Worm (Caenorhabditis elegans): Measurements from ENCODE around the gene F02C9.1.

Gene F02C9.1

ce11 chrV:3156786-3157185, 18.3 kb downstream of the F02C9.1 start, which contains the start of gene exh-1:
TSS of gene exh-1 (plus strand) at chrV:3157086.
- TF ChIP-seq eyg-1 (tag; optimal IDR thresholded peaks at IDR 0.05) (no peak), unc-3 (GFP tag; conservative IDR thresholded peaks at IDR 0.05) (no peak), unc-3 (tag; optimal IDR thresholded peaks at IDR 0.05) (no peak)

- TF ChIP-seq ceh-2 (tag; optimal IDR thresholded peaks at IDR 0.05) (no peak), nfya-1 (tag; optimal IDR thresholded peaks at IDR 0.05) (no peak), ttx-3 (tag; optimal IDR thresholded peaks at IDR 0.05) (no peak), K09A11.1 (tag; optimal IDR thresholded peaks at IDR 0.05; ENCODE audit: insufficient read depth) (no peak), syd-9 (tag; optimal IDR thresholded peaks at IDR 0.05) (no peak), ceh-24 (tag; optimal IDR thresholded peaks at IDR 0.05) (no peak), pag-3 (tag; optimal IDR thresholded peaks at IDR 0.05; ENCODE audit: borderline replicate concordance) (no peak), lim-6 (tag; optimal IDR thresholded peaks at IDR 0.05) (no peak), pqm-1 (tag; optimal IDR thresholded peaks at IDR 0.05) (no peak), npax-4 (tag; optimal IDR thresholded peaks at IDR 0.05) (no peak), fkh-6 (tag; optimal IDR thresholded peaks at IDR 0.05) (no peak), hlh-30 (tag; optimal IDR thresholded peaks at IDR 0.05; ENCODE audit: insufficient read depth) (no peak), sox-2 (GFP tag; IDR thresholded peaks at IDR 0.05) (no peak), unc-42 (tag; optimal IDR thresholded peaks at IDR 0.05) (no peak)
Measured at ce11 chrV:3158379-3158778, 19.9 kb downstream of the F02C9.1 start.

DNA sequence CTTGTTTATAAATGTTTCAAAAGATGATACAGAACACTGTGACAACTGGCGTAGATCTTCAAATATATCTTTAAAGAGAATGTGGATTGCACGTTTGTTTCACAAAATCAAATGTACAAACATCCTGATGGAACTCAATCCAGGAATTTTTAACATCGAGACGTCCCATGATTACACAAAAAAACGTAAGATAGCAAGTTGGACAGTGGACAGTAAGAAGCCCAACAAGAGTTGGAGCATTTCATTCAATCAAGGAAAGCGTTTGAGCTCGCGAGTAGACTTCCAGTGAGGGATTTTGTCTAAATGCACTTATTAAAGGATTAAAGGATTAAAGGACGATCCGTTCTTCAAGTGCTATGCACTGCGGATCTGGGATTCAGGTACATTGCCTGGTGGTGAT, 20.7 kb downstream of the F02C9.1 start, which contains the start of gene C36C5.12:
Gene C36C5.12 (minus strand): TSS at position 101 of the 400 bp plus-strand sequence.
- no peak for TF ChIP-seq ama-1 (optimal IDR thresholded peaks at IDR 0.05)
- TF ChIP-seq dmd-4 (tag; optimal IDR thresholded peaks at IDR 0.05; ENCODE audit: borderline replicate concordance): no peak
- no peak for TF ChIP-seq sdc-2 (tag; optimal IDR thresholded peaks at IDR 0.05)
- TF ChIP-seq rnt-1 (tag; optimal IDR thresholded peaks at IDR 0.05): no peak
- TF ChIP-seq nhr-11 (tag; optimal IDR thresholded peaks at IDR 0.05): no peak

- TF ChIP-seq ceh-6 (GFP tag; optimal IDR thresholded peaks at IDR 0.05) (no peak), sox-4 (tag; optimal IDR thresholded peaks at IDR 0.05) (no peak), hlh-15 (tag; optimal IDR thresholded peaks at IDR 0.05) (no peak)
Measured at ce11 chrV:3162299-3162698, 23.8 kb downstream of the F02C9.1 start.

DNA sequence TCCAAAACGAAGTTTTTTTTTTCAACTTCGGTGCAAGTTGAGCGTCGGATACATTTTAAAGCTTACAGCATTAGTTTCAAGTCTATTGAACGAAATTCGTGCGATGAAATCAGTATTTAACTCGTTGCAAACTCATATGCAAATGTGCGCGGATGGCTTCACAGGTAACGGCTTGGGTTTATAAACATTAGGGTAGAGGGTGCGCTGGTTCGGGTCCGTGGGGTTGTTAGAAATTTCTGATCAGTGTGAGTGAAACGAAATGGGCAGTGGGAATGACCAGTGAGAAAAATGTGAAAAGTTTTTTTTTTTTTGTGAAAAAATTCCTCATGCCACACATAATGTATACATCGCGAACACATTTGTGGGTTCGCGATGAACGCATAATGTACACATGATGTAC, 24.6 kb downstream of the F02C9.1 start:
- TF ChIP-seq pat-9 (tag; optimal IDR thresholded peaks at IDR 0.05): no peak
- no peak for TF ChIP-seq unc-3 (GFP tag; conservative IDR thresholded peaks at IDR 0.05)
- TF ChIP-seq unc-3 (tag; optimal IDR thresholded peaks at IDR 0.05): no peak
- no peak for TF ChIP-seq rnt-1 (tag; optimal IDR thresholded peaks at IDR 0.05)
- no peak for TF ChIP-seq hlh-6 (tag; optimal IDR thresholded peaks at IDR 0.05)
- no peak for TF ChIP-seq unc-86 (tag; optimal IDR thresholded peaks at IDR 0.05)
- TF ChIP-seq lim-6 (tag; optimal IDR thresholded peaks at IDR 0.05): no peak
- TF ChIP-seq nfya-1 (tag; optimal IDR thresholded peaks at IDR 0.05): no peak
- TF ChIP-seq C38D4.7 (GFP tag; optimal IDR thresholded peaks at IDR 0.05): no peak
- no peak for TF ChIP-seq eyg-1 (tag; optimal IDR thresholded peaks at IDR 0.05)
- no peak for TF ChIP-seq ttx-3 (tag; optimal IDR thresholded peaks at IDR 0.05)
- TF ChIP-seq ceh-22 (tag; optimal IDR thresholded peaks at IDR 0.05): no peak

DNA sequence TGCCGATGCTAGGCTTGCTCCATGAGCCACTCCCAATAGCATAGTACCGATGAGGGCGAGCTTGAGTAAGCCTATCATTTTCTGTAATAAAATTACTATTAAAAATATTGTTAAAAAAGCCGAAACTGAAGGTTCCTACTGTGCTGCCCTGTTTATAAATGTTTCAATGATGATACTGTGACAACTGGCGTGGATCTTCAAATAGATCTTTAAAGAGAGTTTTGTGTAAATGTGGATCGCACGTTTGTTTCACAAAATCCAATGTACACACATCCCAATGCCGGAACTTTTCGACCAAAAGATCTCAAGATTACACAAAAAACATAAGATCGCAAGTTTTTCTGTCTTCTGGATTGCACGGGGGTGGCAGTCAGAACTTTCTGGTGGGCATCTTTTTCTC, 26.9 kb downstream of the F02C9.1 start, which contains the start of gene C36C5.14:
Gene C36C5.14 (minus strand): TSS at position 101 of the 400 bp plus-strand sequence.
- TF ChIP-seq madf-2 (tag; optimal IDR thresholded peaks at IDR 0.05) (no peak), ceh-14 (tag; optimal IDR thresholded peaks at IDR 0.05) (no peak), fax-1 (tag; optimal IDR thresholded peaks at IDR 0.05) (no peak), ama-1 (optimal IDR thresholded peaks at IDR 0.05) (no peak)
